Worm (Caenorhabditis elegans) whole organism, mixed stage, embryonic: ENCODE measurements around the gene clec-217.

Experiments used
- M03D4.4 ChIP-seq: sonication (generic microtip); optimal IDR thresholded peaks from 2 replicates; lab custom pipeline; 2017; ENCODE audit warnings: mild to moderate bottlenecking, missing genetic modification characterization, missing compliant biosample characterization
- blmp-1 ChIP-seq: fragments of 150-350 bp; optimal IDR thresholded peaks from 2 replicates; lab custom pipeline; 2014; ENCODE audit warnings: missing biosample characterization, missing genetic modification characterization
- ceh-39 ChIP-seq: fragments of 150-350 bp; optimal IDR thresholded peaks from 2 replicates; lab custom pipeline; 2014; ENCODE audit warnings: missing biosample characterization, missing genetic modification characterization
- ceh-43 ChIP-seq: fragments of 200-800 bp; sonication (Bioruptor generic); optimal IDR thresholded peaks from 2 replicates; lab custom pipeline; 2018; ENCODE audit warnings: mild to moderate bottlenecking, missing genetic modification characterization, moderate library complexity, missing compliant biosample characterization
- ceh-83 ChIP-seq: fragments of 200-800 bp; sonication (Bioruptor generic); optimal IDR thresholded peaks from 2 replicates; lab custom pipeline; 2018; ENCODE audit warnings: mild to moderate bottlenecking, missing genetic modification characterization, missing compliant biosample characterization
- ces-1 ChIP-seq: fragments of 150-350 bp; optimal IDR thresholded peaks from 2 replicates; lab custom pipeline; 2014; ENCODE audit warnings: missing biosample characterization, missing genetic modification reagents, missing genetic modification characterization
- drap-1 ChIP-seq: fragments of 200-800 bp; sonication (Bioruptor generic); optimal IDR thresholded peaks from 3 replicates; lab custom pipeline; 2018; ENCODE audit warnings: mild to moderate bottlenecking, missing genetic modification characterization, missing compliant biosample characterization
- elt-1 ChIP-seq: sonication (generic microtip); optimal IDR thresholded peaks from 2 replicates; lab custom pipeline; 2017; ENCODE audit warnings: missing genetic modification characterization, mild to moderate bottlenecking, missing compliant biosample characterization, antibody characterized with exemption, moderate library complexity, borderline replicate concordance; ENCODE audit not compliant: insufficient read depth
- elt-3 ChIP-seq: fragments of 150-350 bp; optimal IDR thresholded peaks from 2 replicates; lab custom pipeline; 2014; ENCODE audit warnings: missing biosample characterization, missing genetic modification characterization
- flh-1 ChIP-seq: fragments of 200-800 bp; sonication (Bioruptor generic); optimal IDR thresholded peaks from 2 replicates; lab custom pipeline; 2018; ENCODE audit warnings: mild to moderate bottlenecking, missing genetic modification characterization, moderate library complexity, missing compliant biosample characterization
- ham-2 ChIP-seq: fragments of 200-800 bp; sonication (Bioruptor generic); optimal IDR thresholded peaks from 2 replicates; lab custom pipeline; 2018; ENCODE audit warnings: mild to moderate bottlenecking, missing genetic modification characterization, missing compliant biosample characterization
- lin-13 ChIP-seq: fragments of 150-350 bp; optimal IDR thresholded peaks from 2 replicates; lab custom pipeline; 2014; ENCODE audit warnings: missing biosample characterization, missing genetic modification characterization
- lsy-2 ChIP-seq: fragments of 150-350 bp; optimal IDR thresholded peaks from 2 replicates; lab custom pipeline; 2014; ENCODE audit warnings: missing biosample characterization, missing genetic modification characterization
- mab-5 ChIP-seq: fragments of 150-350 bp; optimal IDR thresholded peaks from 2 replicates; lab custom pipeline; 2014; ENCODE audit warnings: missing biosample characterization, missing genetic modification characterization
- mep-1 ChIP-seq: fragments of 150-350 bp; optimal IDR thresholded peaks from 2 replicates; lab custom pipeline; 2017; ENCODE audit warnings: missing biosample characterization, missing genetic modification reagents, missing genetic modification characterization, inconsistent platforms
- mls-2 ChIP-seq: sonication (generic microtip); optimal IDR thresholded peaks from 2 replicates; lab custom pipeline; 2016; ENCODE audit warnings: mild to moderate bottlenecking, missing genetic modification characterization, moderate library complexity, missing compliant biosample characterization
- nhr-237 ChIP-seq: fragments of 150-350 bp; optimal IDR thresholded peaks from 2 replicates; lab custom pipeline; 2014; ENCODE audit warnings: missing biosample characterization, missing genetic modification characterization
- nhr-28 ChIP-seq: fragments of 150-350 bp; optimal IDR thresholded peaks from 2 replicates; lab custom pipeline; 2014; ENCODE audit warnings: missing biosample characterization, missing genetic modification characterization
- nhr-76 ChIP-seq: sonication (generic microtip); optimal IDR thresholded peaks from 2 replicates; lab custom pipeline; 2017; ENCODE audit warnings: missing biosample characterization, missing genetic modification characterization
- pha-4 ChIP-seq: fragments of 150-350 bp; optimal IDR thresholded peaks from 2 replicates; lab custom pipeline; 2018; ENCODE audit warnings: missing biosample characterization, missing genetic modification reagents, missing genetic modification characterization
- sem-2 ChIP-seq: fragments of 200-800 bp; sonication (Bioruptor generic); optimal IDR thresholded peaks from 2 replicates; lab custom pipeline; 2018; ENCODE audit warnings: mild to moderate bottlenecking, missing genetic modification characterization, missing compliant biosample characterization
- snpc-4 ChIP-seq: fragments of 150-350 bp; optimal IDR thresholded peaks from 2 replicates; lab custom pipeline; 2014; ENCODE audit warnings: missing biosample characterization, missing genetic modification characterization
- sptf-1 ChIP-seq: sonication (generic microtip); optimal IDR thresholded peaks from 2 replicates; lab custom pipeline; 2017; ENCODE audit warnings: mild to moderate bottlenecking, missing genetic modification characterization, moderate library complexity, missing compliant biosample characterization
- tbx-8 ChIP-seq: fragments of 200-800 bp; sonication (Bioruptor generic); optimal IDR thresholded peaks from 2 replicates; lab custom pipeline; 2018; ENCODE audit warnings: mild to moderate bottlenecking, missing genetic modification characterization, moderate library complexity, missing compliant biosample characterization
- unc-120 ChIP-seq: sonication (generic microtip); optimal IDR thresholded peaks from 2 replicates; lab custom pipeline; 2017; ENCODE audit warnings: missing genetic modification characterization, missing compliant biosample characterization; ENCODE audit not compliant: poor library complexity, severe bottlenecking
- unc-39 ChIP-seq: fragments of 150-350 bp; optimal IDR thresholded peaks from 2 replicates; lab custom pipeline; 2014; ENCODE audit warnings: missing biosample characterization, missing genetic modification characterization
- zip-8 ChIP-seq: fragments of 150-350 bp; optimal IDR thresholded peaks from 2 replicates; lab custom pipeline; 2014; ENCODE audit warnings: missing biosample characterization, missing genetic modification characterization

The clec-217 gene

ce11 chrV:7928660-7929059 lies 30.0 kb downstream of the clec-217 start, which contains the start of gene srsx-5:
TSS of gene srsx-5 (plus strand) at chrV:7928960.
- no peak for TF ChIP-seq ceh-43 (GFP tag; lab: Kevin White, UChicago)
- TF ChIP-seq unc-39, result no peak
- TF ChIP-seq mep-1 (tag; lab: Kevin White, UChicago), result no peak
- TF ChIP-seq, all 35 proteins: peak for 0

- TF ChIP-seq mep-1 (tag; lab: Kevin White, UChicago) (no peak), lsy-2 (no peak), blmp-1 (tag; lab: Kevin White, UChicago) (no peak), zip-8 (tag; lab: Kevin White, UChicago) (no peak), nhr-28 (no peak), snpc-4 (no peak), elt-3 (tag; lab: Kevin White, UChicago) (no peak), mls-2 (tag; lab: Kevin White, UChicago) (no peak), ham-2 (GFP tag; lab: Kevin White, UChicago) (no peak), flh-1 (GFP tag; lab: Kevin White, UChicago) (no peak), lin-13 (tag; lab: Kevin White, UChicago) (no peak), ceh-39 (no peak), elt-1 (tag; lab: Kevin White, UChicago) (no peak), sptf-1 (tag; lab: Kevin White, UChicago) (no peak), unc-120 (tag; lab: Kevin White, UChicago) (no peak), drap-1 (GFP tag; lab: Kevin White, UChicago) (no peak), sem-2 (GFP tag; lab: Kevin White, UChicago) (no peak), ces-1 (no peak), nhr-76 (no peak)
Measured at ce11 chrV:7926784-7927183, 31.9 kb downstream of the clec-217 start, which contains the start of gene srsx-6. TSS of gene srsx-6 (plus strand) at chrV:7927084.

ce11 chrV:7925483-7925882 lies 33.2 kb downstream of the clec-217 start, which contains the start of gene srsx-7:
TSS of gene srsx-7 (plus strand) at chrV:7925783.
- no peak for TF ChIP-seq zip-8 (tag; lab: Kevin White, UChicago)
- no peak for TF ChIP-seq pha-4
- TF ChIP-seq sem-2 (GFP tag; lab: Kevin White, UChicago), result no peak
- no peak for TF ChIP-seq tbx-8 (GFP tag; lab: Kevin White, UChicago)
- no peak for TF ChIP-seq mab-5 (tag; lab: Kevin White, UChicago)

DNA sequence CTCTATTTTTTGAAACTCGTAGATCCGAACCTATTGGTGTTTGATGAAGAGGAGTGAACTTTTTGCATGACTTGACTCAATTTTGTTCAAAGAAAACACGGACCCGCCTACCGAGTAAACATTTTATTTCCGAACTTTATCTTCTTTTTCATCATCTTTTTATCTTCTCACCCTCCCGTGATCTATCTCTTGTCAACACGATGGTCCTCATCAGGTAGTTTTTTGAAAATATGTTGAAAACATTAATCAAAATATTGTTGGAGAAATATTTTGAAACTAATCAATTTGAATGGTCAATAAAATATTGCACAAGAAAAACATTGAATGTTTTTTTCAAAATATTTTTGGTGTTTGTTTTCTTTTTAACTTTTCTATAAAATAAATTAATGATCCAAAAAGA lies 50.2 kb downstream of the clec-217 start:
- TF ChIP-seq mab-5 (tag; lab: Kevin White, UChicago) (no peak), nhr-76 (no peak), mep-1 (tag; lab: Kevin White, UChicago) (no peak), ces-1 (no peak), unc-39 (no peak), blmp-1 (tag; lab: Kevin White, UChicago) (no peak), drap-1 (GFP tag; lab: Kevin White, UChicago) (no peak), nhr-237 (tag; lab: Kevin White, UChicago) (no peak), elt-3 (tag; lab: Kevin White, UChicago) (no peak), M03D4.4 (tag; lab: Kevin White, UChicago) (no peak), ceh-83 (no peak), ceh-39 (no peak), lsy-2 (no peak), sem-2 (GFP tag; lab: Kevin White, UChicago) (no peak)
